Worm (Caenorhabditis elegans) whole organism, L2 larva: ENCODE measurements around the gene Y51A2D.21.

Experiments used
- elt-1 ChIP-seq: fragments of 150-350 bp; optimal IDR thresholded peaks from 2 replicates; lab custom pipeline; 2014; ENCODE audit warnings: missing biosample characterization, missing genetic modification characterization
- skn-1 ChIP-seq: sonication (generic microtip); optimal IDR thresholded peaks from 2 replicates; lab custom pipeline; 2017; ENCODE audit warnings: missing biosample characterization, missing genetic modification characterization
- snpc-4 ChIP-seq: fragments of 150-350 bp; optimal IDR thresholded peaks from 2 replicates; lab custom pipeline; 2014; ENCODE audit warnings: missing biosample characterization, missing genetic modification characterization
- ztf-11 ChIP-seq: sonication (generic microtip); optimal IDR thresholded peaks from 2 replicates; lab custom pipeline; 2017; ENCODE audit warnings: missing biosample characterization, missing genetic modification characterization

DNA sequence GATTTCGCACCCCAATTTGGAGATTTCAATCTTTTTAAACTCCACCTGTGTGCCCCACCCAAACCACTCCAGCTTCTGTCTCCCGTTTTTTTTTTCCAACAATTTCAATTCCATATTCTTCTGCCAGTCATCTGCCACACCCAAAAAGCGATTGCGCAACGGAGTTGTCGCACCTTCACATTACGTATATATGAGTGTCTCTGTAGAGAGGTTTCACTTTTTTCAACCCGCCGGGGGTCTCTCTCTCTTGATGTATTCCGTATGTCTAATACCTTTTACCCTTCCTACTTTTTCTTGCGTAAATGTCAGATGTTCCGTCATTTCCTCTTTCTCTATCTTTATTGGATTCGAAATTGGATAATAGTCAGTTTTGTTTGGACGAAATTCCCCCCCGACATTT is 15.3 kb downstream of the Y51A2D.21 start:
- no peak for TF ChIP-seq elt-1 (tag; lab: Kevin White, UChicago)
- no peak for TF ChIP-seq skn-1 (tag; lab: Kevin White, UChicago)
- TF ChIP-seq snpc-4 (tag; lab: Kevin White, UChicago), result no peak
- TF ChIP-seq ztf-11 (tag; lab: Kevin White, UChicago), result no peak
